Fruit fly (Drosophila melanogaster): ENCODE data around the gene CG7810.

- TF ChIP-seq Myc (optimal IDR thresholded peaks at IDR 0.05) (no peak), psq (optimal IDR thresholded peaks at IDR 0.05) (no peak), ttk (optimal IDR thresholded peaks at IDR 0.05) (no peak), Sin3A (optimal IDR thresholded peaks at IDR 0.05) (no peak), h (optimal IDR thresholded peaks at IDR 0.05) (no peak)
These were observed 30.8 kb downstream of the CG7810 start for dm6 chr2L:8280225-8280624.

Measured in Kc167 (cell line).